Worm (Caenorhabditis elegans) whole organism, L3 larva: ENCODE results near the gene sop-2.
A peak's percentile ranks its signal among the peaks of the same experiment; 100 is the strongest.

Experiments used
- ZK546.5 ChIP-seq: sonication (generic microtip); optimal IDR thresholded peaks from 2 replicates; lab custom pipeline; 2017; ENCODE audit warnings: missing biosample characterization, missing genetic modification characterization
- aly-2 ChIP-seq: fragments of 150-350 bp; optimal IDR thresholded peaks from 2 replicates; lab custom pipeline; 2014; ENCODE audit warnings: missing biosample characterization, missing genetic modification characterization
- ceh-28 ChIP-seq: fragments of 150-350 bp; optimal IDR thresholded peaks from 2 replicates; lab custom pipeline; 2014; ENCODE audit warnings: missing biosample characterization, missing genetic modification reagents, missing genetic modification characterization
- ceh-82 ChIP-seq: fragments of 150-350 bp; optimal IDR thresholded peaks from 2 replicates; lab custom pipeline; 2014; ENCODE audit warnings: missing biosample characterization, missing genetic modification characterization
- ceh-9 ChIP-seq: sonication (generic microtip); optimal IDR thresholded peaks from 2 replicates; lab custom pipeline; 2018; ENCODE audit warnings: missing biosample characterization, missing genetic modification characterization
- daf-12 ChIP-seq: fragments of 150-350 bp; optimal IDR thresholded peaks from 2 replicates; lab custom pipeline; 2014; ENCODE audit warnings: missing biosample characterization, missing genetic modification reagents, missing genetic modification characterization
- egl-27 ChIP-seq: sonication (generic microtip); optimal IDR thresholded peaks from 4 replicates; lab custom pipeline; 2017; ENCODE audit warnings: missing biosample characterization, missing genetic modification reagents, missing genetic modification characterization
- egl-5 ChIP-seq: fragments of 150-350 bp; optimal IDR thresholded peaks from 2 replicates; lab custom pipeline; 2017; ENCODE audit warnings: missing biosample characterization, missing genetic modification reagents, missing genetic modification characterization, inconsistent platforms
- elt-2 ChIP-seq: sonication (generic microtip); optimal IDR thresholded peaks from 2 replicates; lab custom pipeline; 2016; ENCODE audit warnings: missing genetic modification reagents, mild to moderate bottlenecking, missing genetic modification characterization, missing compliant biosample characterization
- elt-3 ChIP-seq, 3 experiments: fragments of 150-350 bp in 1 of 3; sonication (generic microtip) in 2 of 3; optimal IDR thresholded peaks; 2 replicates in 2 of 3; 4 replicates in 1 of 3; lab custom pipeline; 2014 to 2017; ENCODE audit warnings: missing biosample characterization in 3 of 3, missing genetic modification characterization in 3 of 3
- fkh-10 ChIP-seq: sonication (generic microtip); optimal IDR thresholded peaks from 2 replicates; lab custom pipeline; 2017; ENCODE audit warnings: missing biosample characterization, missing genetic modification reagents, missing genetic modification characterization
- fkh-2 ChIP-seq: fragments of 150-350 bp; optimal IDR thresholded peaks from 2 replicates; lab custom pipeline; 2014; ENCODE audit warnings: missing biosample characterization, missing genetic modification reagents, missing genetic modification characterization
- fos-1 ChIP-seq: fragments of 150-350 bp; optimal IDR thresholded peaks from 2 replicates; lab custom pipeline; 2014; ENCODE audit warnings: missing biosample characterization, missing genetic modification characterization
- hmg-11 ChIP-seq: sonication (generic microtip); optimal IDR thresholded peaks from 2 replicates; lab custom pipeline; 2016; ENCODE audit warnings: missing genetic modification characterization, missing compliant biosample characterization
- jun-1 ChIP-seq: fragments of 150-350 bp; optimal IDR thresholded peaks from 2 replicates; lab custom pipeline; 2014; ENCODE audit warnings: missing biosample characterization, missing genetic modification reagents, missing genetic modification characterization
- lin-15B ChIP-seq: fragments of 150-350 bp; optimal IDR thresholded peaks from 2 replicates; lab custom pipeline; 2014; ENCODE audit warnings: missing biosample characterization, missing genetic modification characterization
- lsy-12 ChIP-seq: sonication (generic microtip); optimal IDR thresholded peaks from 2 replicates; lab custom pipeline; 2016; ENCODE audit warnings: mild to moderate bottlenecking, missing genetic modification characterization, missing compliant biosample characterization
- nfya-1 ChIP-seq: sonication (generic microtip); optimal IDR thresholded peaks from 2 replicates; lab custom pipeline; 2017; ENCODE audit warnings: missing genetic modification characterization, mild to moderate bottlenecking, missing compliant biosample characterization, antibody characterized with exemption, moderate library complexity; ENCODE audit not compliant: insufficient read depth
- nhr-11 ChIP-seq: fragments of 150-350 bp; optimal IDR thresholded peaks from 2 replicates; lab custom pipeline; 2014; ENCODE audit warnings: missing biosample characterization, missing genetic modification characterization
- nhr-12 ChIP-seq: fragments of 150-350 bp; optimal IDR thresholded peaks from 2 replicates; lab custom pipeline; 2014; ENCODE audit warnings: missing biosample characterization, missing genetic modification characterization
- nhr-23 ChIP-seq: fragments of 150-350 bp; optimal IDR thresholded peaks from 2 replicates; lab custom pipeline; 2014; ENCODE audit warnings: missing biosample characterization, missing genetic modification reagents, missing genetic modification characterization
- nhr-237 ChIP-seq: fragments of 150-350 bp; optimal IDR thresholded peaks from 2 replicates; lab custom pipeline; 2014; ENCODE audit warnings: missing biosample characterization, missing genetic modification characterization
- nhr-25 ChIP-seq: sonication (generic microtip); optimal IDR thresholded peaks from 2 replicates; lab custom pipeline; 2017; ENCODE audit warnings: missing biosample characterization, missing genetic modification characterization
- nhr-28 ChIP-seq: fragments of 150-350 bp; optimal IDR thresholded peaks from 2 replicates; lab custom pipeline; 2014; ENCODE audit warnings: missing biosample characterization, missing genetic modification characterization
- nhr-43 ChIP-seq: sonication (generic microtip); optimal IDR thresholded peaks from 2 replicates; lab custom pipeline; 2016; ENCODE audit warnings: mild to moderate bottlenecking, missing genetic modification characterization, missing compliant biosample characterization; ENCODE audit not compliant: poor library complexity, severe bottlenecking
- nhr-76 ChIP-seq: fragments of 150-350 bp; sonication (generic microtip); optimal IDR thresholded peaks from 5 replicates; lab custom pipeline; 2014; ENCODE audit warnings: missing biosample characterization, missing genetic modification characterization
- nhr-77 ChIP-seq: fragments of 150-350 bp; optimal IDR thresholded peaks from 2 replicates; lab custom pipeline; 2014; ENCODE audit warnings: missing biosample characterization, missing genetic modification characterization
- pha-4 ChIP-seq: fragments of 150-350 bp; optimal IDR thresholded peaks from 2 replicates; lab custom pipeline; 2014; ENCODE audit warnings: missing biosample characterization, missing genetic modification reagents, missing genetic modification characterization
- pqm-1 ChIP-seq: fragments of 150-350 bp; optimal IDR thresholded peaks from 2 replicates; lab custom pipeline; 2017; ENCODE audit warnings: missing biosample characterization, missing genetic modification characterization, inconsistent platforms
- sea-2 ChIP-seq: fragments of 150-350 bp; sonication (generic microtip); optimal IDR thresholded peaks from 4 replicates; lab custom pipeline; 2014; ENCODE audit warnings: missing biosample characterization, missing genetic modification reagents, missing genetic modification characterization
- skn-1 ChIP-seq: fragments of 150-350 bp; optimal IDR thresholded peaks from 2 replicates; lab custom pipeline; 2014; ENCODE audit warnings: missing biosample characterization, missing genetic modification characterization
- snpc-4 ChIP-seq: fragments of 150-350 bp; optimal IDR thresholded peaks from 2 replicates; lab custom pipeline; 2014; ENCODE audit warnings: missing biosample characterization, missing genetic modification characterization
- tbx-2 ChIP-seq: sonication (generic microtip); optimal IDR thresholded peaks from 2 replicates; lab custom pipeline; 2016; ENCODE audit warnings: mild to moderate bottlenecking, missing genetic modification characterization, missing compliant biosample characterization
- zag-1 ChIP-seq: fragments of 150-350 bp; optimal IDR thresholded peaks from 2 replicates; lab custom pipeline; 2014; ENCODE audit warnings: missing biosample characterization, missing genetic modification characterization
- ztf-11 ChIP-seq: fragments of 150-350 bp; optimal IDR thresholded peaks from 2 replicates; lab custom pipeline; 2014; ENCODE audit warnings: missing biosample characterization, missing genetic modification characterization
- ztf-4 ChIP-seq: fragments of 150-350 bp; optimal IDR thresholded peaks from 2 replicates; lab custom pipeline; 2014; ENCODE audit warnings: missing biosample characterization, missing genetic modification characterization

sop-2 gene

DNA sequence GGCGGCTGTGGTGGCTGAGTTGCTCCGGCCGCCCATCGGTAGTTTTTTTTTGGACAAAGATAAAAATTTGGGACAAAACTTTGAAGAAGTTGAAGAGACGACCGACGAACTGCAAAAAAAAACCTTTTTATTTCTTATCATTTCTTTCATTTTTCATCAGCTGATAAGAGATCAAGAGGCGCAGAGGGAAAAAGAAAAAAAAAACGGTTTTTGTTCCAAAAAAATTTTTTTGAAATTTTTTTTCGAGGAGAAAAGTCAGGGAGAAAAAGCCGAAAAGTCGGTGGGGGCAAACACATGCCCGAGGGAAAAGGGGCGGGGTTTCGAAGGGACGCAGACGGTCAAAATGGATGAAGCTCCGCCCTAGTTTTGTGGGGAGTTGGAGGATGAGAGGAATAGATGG, 12.4 kb downstream of the sop-2 start, which contains the start of gene ras-1:
ras-1 (minus strand) TSS at position 129 of the 400 bp plus-strand sequence.
- TF ChIP-seq fkh-2 (tag; lab: Kevin White, UChicago): no peak
- no peak for TF ChIP-seq ceh-9
- no peak for TF ChIP-seq ceh-82 (tag; lab: Kevin White, UChicago)
- TF ChIP-seq lsy-12 (tag; lab: Kevin White, UChicago): no peak
- peak; percentile 41 for TF ChIP-seq pha-4
- no peak for TF ChIP-seq skn-1 (tag; lab: Kevin White, UChicago)
- no peak for TF ChIP-seq nhr-77 (tag; lab: Kevin White, UChicago)
- peak; percentile 26 for TF ChIP-seq nfya-1 (tag; lab: Kevin White, UChicago)
- TF ChIP-seq egl-27: no peak
- TF ChIP-seq elt-2: peak; percentile 51
- TF ChIP-seq egl-5 (tag; lab: Kevin White, UChicago): no peak
- TF ChIP-seq fos-1 (tag; lab: Kevin White, UChicago): no peak
- TF ChIP-seq nhr-43 (tag; lab: Kevin White, UChicago): no peak

- TF ChIP-seq nhr-43 (tag; lab: Kevin White, UChicago): no peak
- no peak for TF ChIP-seq ztf-11
- TF ChIP-seq lin-15B (tag; lab: Kevin White, UChicago): no peak
- no peak for TF ChIP-seq ztf-4 (tag; lab: Kevin White, UChicago)
- TF ChIP-seq snpc-4 (tag; lab: Kevin White, UChicago): no peak
- no peak for TF ChIP-seq fkh-2 (tag; lab: Kevin White, UChicago)
- TF ChIP-seq ceh-28: no peak
- no peak for TF ChIP-seq zag-1
- TF ChIP-seq nhr-28 (tag; lab: Kevin White, UChicago): no peak
- TF ChIP-seq ceh-82 (tag; lab: Kevin White, UChicago): no peak
- TF ChIP-seq nhr-23 (tag; lab: Kevin White, UChicago): no peak
- TF ChIP-seq elt-3 (tag; optimal IDR thresholded peaks at IDR 0.05; lab: Kevin White, UChicago): no peak
- TF ChIP-seq nhr-76 (tag; lab: Kevin White, UChicago): no peak
- no peak for TF ChIP-seq fkh-10 (GFP tag; lab: Kevin White, UChicago)
- no peak for TF ChIP-seq jun-1 (tag; lab: Kevin White, UChicago)
- no peak for TF ChIP-seq nhr-11 (tag; lab: Kevin White, UChicago)
- no peak for TF ChIP-seq daf-12 (tag; lab: Kevin White, UChicago)
- no peak for TF ChIP-seq nhr-12
- no peak for TF ChIP-seq sea-2 (GFP tag; lab: Kevin White, UChicago)
- TF ChIP-seq fos-1 (tag; lab: Kevin White, UChicago): no peak
These were observed 13.4 kb downstream of the sop-2 start for ce11 chrII:12353104-12353503.

DNA sequence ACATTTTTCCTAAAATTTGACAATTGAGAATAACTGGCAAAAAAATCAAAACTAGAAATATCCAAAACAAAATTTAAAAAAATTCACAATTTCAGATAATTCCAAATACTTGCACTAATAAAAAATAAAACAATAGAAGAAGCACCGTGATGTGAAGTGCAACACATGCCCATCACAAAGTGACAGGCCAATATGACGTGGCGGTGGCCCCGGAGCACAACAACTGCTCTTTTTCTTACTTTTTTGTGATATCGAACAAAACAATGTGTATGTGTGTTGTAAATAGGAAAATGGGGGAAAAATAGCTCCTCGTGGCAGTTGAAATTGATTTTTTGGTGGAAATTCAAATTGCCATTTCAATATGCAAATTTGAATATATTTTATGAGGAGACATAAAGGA, 14.1 kb downstream of the sop-2 start:
- no peak for TF ChIP-seq nfya-1 (tag; lab: Kevin White, UChicago)
- TF ChIP-seq nhr-77 (tag; lab: Kevin White, UChicago): no peak
- TF ChIP-seq fkh-2 (tag; lab: Kevin White, UChicago): no peak
- TF ChIP-seq zag-1: no peak
- TF ChIP-seq aly-2 (tag; lab: Kevin White, UChicago): no peak
- no peak for TF ChIP-seq skn-1 (tag; lab: Kevin White, UChicago)
- TF ChIP-seq hmg-11 (tag; lab: Kevin White, UChicago): no peak
- TF ChIP-seq lsy-12 (tag; lab: Kevin White, UChicago): no peak
- no peak for TF ChIP-seq nhr-12
- TF ChIP-seq nhr-25: no peak
- no peak for TF ChIP-seq ceh-82 (tag; lab: Kevin White, UChicago)
- no peak for TF ChIP-seq nhr-23 (tag; lab: Kevin White, UChicago)
- TF ChIP-seq nhr-28 (tag; lab: Kevin White, UChicago): no peak
- no peak for TF ChIP-seq tbx-2
- no peak for TF ChIP-seq egl-27

- TF ChIP-seq nhr-237 (tag; lab: Kevin White, UChicago) (no peak), ztf-4 (tag; lab: Kevin White, UChicago) (no peak), elt-3 (tag; optimal IDR thresholded peaks at IDR 0.05; lab: Kevin White, UChicago) (no peak), ZK546.5 (tag; lab: Kevin White, UChicago) (no peak), pqm-1 (tag; lab: Kevin White, UChicago) (no peak)
These were observed 22.5 kb downstream of the sop-2 start for ce11 chrII:12362262-12362661.
